Worm (Caenorhabditis elegans): Measurements from ENCODE around the gene R144.10.

ce11 chrIII:4962393-4962792, 39.7 kb downstream of the R144.10 start, which contains the start of gene vps-22:
- TF ChIP-seq Y22D7AL.16 (tag; optimal IDR thresholded peaks at IDR 0.05) (no peak), sox-2 (GFP tag; IDR thresholded peaks at IDR 0.05) (no peak), nhr-11 (tag; optimal IDR thresholded peaks at IDR 0.05) (no peak), pag-3 (tag; optimal IDR thresholded peaks at IDR 0.05; ENCODE audit: borderline replicate concordance) (no peak), pqm-1 (tag; optimal IDR thresholded peaks at IDR 0.05) (no peak)

Data from whole organism, late embryonic.